Worm (Caenorhabditis elegans) whole organism, L2 larva: ENCODE data around the gene tbg-1.

Experiments
- blmp-1 ChIP-seq: sonication (generic microtip); optimal IDR thresholded peaks from 2 replicates; lab custom pipeline; 2017; ENCODE audit warnings: missing genetic modification characterization, mild to moderate bottlenecking, missing compliant biosample characterization, antibody characterized with exemption, moderate library complexity; ENCODE audit not compliant: insufficient read depth
- egl-27 ChIP-seq: sonication (generic microtip); optimal IDR thresholded peaks from 3 replicates; lab custom pipeline; 2017; ENCODE audit warnings: missing biosample characterization, missing genetic modification reagents, missing genetic modification characterization
- elt-1 ChIP-seq: fragments of 150-350 bp; optimal IDR thresholded peaks from 2 replicates; lab custom pipeline; 2014; ENCODE audit warnings: missing biosample characterization, missing genetic modification characterization
- elt-3 ChIP-seq: sonication (generic microtip); optimal IDR thresholded peaks from 2 replicates; lab custom pipeline; 2017; ENCODE audit warnings: missing biosample characterization, missing genetic modification characterization
- fos-1 ChIP-seq: fragments of 150-350 bp; optimal IDR thresholded peaks from 2 replicates; lab custom pipeline; 2014; ENCODE audit warnings: missing biosample characterization, missing genetic modification characterization
- mdl-1 ChIP-seq, 2 experiments: fragments of 150-350 bp in 1 of 2; sonication (generic microtip) in 1 of 2; optimal IDR thresholded peaks; 2 replicates each; lab custom pipeline; 2017; ENCODE audit warnings: missing biosample characterization in 2 of 2, missing genetic modification characterization in 2 of 2
- nhr-23 ChIP-seq: fragments of 150-350 bp; optimal IDR thresholded peaks from 2 replicates; lab custom pipeline; 2014; ENCODE audit warnings: missing biosample characterization, missing genetic modification reagents, missing genetic modification characterization
- unc-62 ChIP-seq: fragments of 150-350 bp; optimal IDR thresholded peaks from 2 replicates; lab custom pipeline; 2014; ENCODE audit warnings: missing biosample characterization, missing genetic modification reagents, missing genetic modification characterization
- zag-1 ChIP-seq: fragments of 150-350 bp; optimal IDR thresholded peaks from 2 replicates; lab custom pipeline; 2014; ENCODE audit warnings: missing biosample characterization, missing genetic modification characterization
- ztf-4 ChIP-seq: fragments of 150-350 bp; optimal IDR thresholded peaks from 2 replicates; lab custom pipeline; 2014; ENCODE audit warnings: missing biosample characterization, missing genetic modification characterization

DNA sequence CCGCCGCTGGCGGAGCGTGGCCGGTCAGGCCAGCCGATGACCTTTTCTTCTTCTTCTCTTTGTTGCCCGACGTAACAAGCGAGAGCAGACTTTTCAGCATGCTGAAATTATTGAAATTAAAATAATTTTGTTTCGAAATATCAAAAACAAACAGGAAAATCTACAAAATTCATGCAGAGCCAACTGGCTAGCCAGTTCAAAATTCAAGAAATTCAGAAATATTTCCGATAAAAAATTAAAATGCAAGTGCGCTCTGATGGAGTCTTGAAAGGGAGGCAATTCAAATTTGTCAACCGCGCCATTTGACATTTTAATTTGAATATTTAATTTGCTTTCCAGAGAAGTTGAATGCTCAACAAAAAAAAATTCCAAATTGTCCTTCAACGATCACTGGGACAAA lies 28.3 kb downstream of the tbg-1 start, which contains the start of gene F58A4.2:
- TF ChIP-seq zag-1 (tag; lab: Kevin White, UChicago) (no peak), elt-1 (tag; lab: Kevin White, UChicago) (no peak), ztf-4 (tag; lab: Kevin White, UChicago) (no peak), fos-1 (tag; lab: Kevin White, UChicago) (no peak), mdl-1 (tag; optimal IDR thresholded peaks at IDR 0.05; lab: Kevin White, UChicago) (no peak), nhr-23 (tag; lab: Kevin White, UChicago) (no peak), elt-3 (no peak), blmp-1 (no peak), egl-27 (tag; lab: Kevin White, UChicago) (no peak), unc-62 (GFP tag; lab: Kevin White, UChicago) (no peak)
